Worm (Caenorhabditis elegans) whole organism, L2 larva: ENCODE data around the gene evl-18.

ENCODE experiments used
- C34F6.9 ChIP-seq: fragments of 150-350 bp; optimal IDR thresholded peaks from 2 replicates; lab custom pipeline; 2014; ENCODE audit warnings: missing biosample characterization, missing genetic modification characterization
- F13H6.1 ChIP-seq: sonication (generic microtip); optimal IDR thresholded peaks from 2 replicates; lab custom pipeline; 2016; ENCODE audit warnings: missing genetic modification characterization, missing compliant biosample characterization
- R02D3.7 ChIP-seq: fragments of 150-350 bp; optimal IDR thresholded peaks from 2 replicates; lab custom pipeline; 2014; ENCODE audit warnings: missing biosample characterization, missing genetic modification characterization
- ZK546.5 ChIP-seq: sonication (generic microtip); optimal IDR thresholded peaks from 2 replicates; lab custom pipeline; 2017; ENCODE audit warnings: missing biosample characterization, missing genetic modification characterization
- alr-1 ChIP-seq: fragments of 150-350 bp; optimal IDR thresholded peaks from 2 replicates; lab custom pipeline; 2014; ENCODE audit warnings: missing biosample characterization, missing genetic modification characterization
- ama-1 ChIP-seq: fragments of 150-350 bp; optimal IDR thresholded peaks from 2 replicates; lab custom pipeline; 2018; ENCODE audit warnings: inconsistent platforms
- blmp-1 ChIP-seq: sonication (generic microtip); optimal IDR thresholded peaks from 2 replicates; lab custom pipeline; 2017; ENCODE audit warnings: missing genetic modification characterization, mild to moderate bottlenecking, missing compliant biosample characterization, antibody characterized with exemption, moderate library complexity; ENCODE audit not compliant: insufficient read depth
- ceh-16 ChIP-seq: fragments of 150-350 bp; optimal IDR thresholded peaks from 2 replicates; lab custom pipeline; 2014; ENCODE audit warnings: missing biosample characterization, missing genetic modification characterization
- crh-2 ChIP-seq: sonication (generic microtip); optimal IDR thresholded peaks from 2 replicates; lab custom pipeline; 2017; ENCODE audit warnings: missing biosample characterization, missing genetic modification characterization
- elt-1 ChIP-seq: fragments of 150-350 bp; optimal IDR thresholded peaks from 2 replicates; lab custom pipeline; 2014; ENCODE audit warnings: missing biosample characterization, missing genetic modification characterization
- elt-3 ChIP-seq: sonication (generic microtip); optimal IDR thresholded peaks from 2 replicates; lab custom pipeline; 2017; ENCODE audit warnings: missing biosample characterization, missing genetic modification characterization
- fos-1 ChIP-seq: fragments of 150-350 bp; optimal IDR thresholded peaks from 2 replicates; lab custom pipeline; 2014; ENCODE audit warnings: missing biosample characterization, missing genetic modification characterization
- lin-11 ChIP-seq: fragments of 150-350 bp; sonication (generic microtip); optimal IDR thresholded peaks from 2 replicates; lab custom pipeline; 2014; ENCODE audit warnings: missing biosample characterization, missing genetic modification characterization, inconsistent platforms, mixed read lengths
- lin-13 ChIP-seq: fragments of 150-350 bp; optimal IDR thresholded peaks from 2 replicates; lab custom pipeline; 2014; ENCODE audit warnings: missing biosample characterization, missing genetic modification reagents, missing genetic modification characterization
- lin-39 ChIP-seq: fragments of 150-350 bp; optimal IDR thresholded peaks from 2 replicates; lab custom pipeline; 2014; ENCODE audit warnings: missing biosample characterization, missing genetic modification reagents, missing genetic modification characterization
- lsy-2 ChIP-seq, 2 experiments: fragments of 150-350 bp in 1 of 2; sonication (generic microtip) in 1 of 2; optimal IDR thresholded peaks; 2 replicates each; lab custom pipeline; 2014 to 2017; ENCODE audit warnings: missing biosample characterization in 2 of 2, missing genetic modification characterization in 2 of 2
- mbf-1 ChIP-seq: sonication (generic microtip); optimal IDR thresholded peaks from 2 replicates; lab custom pipeline; 2017; ENCODE audit warnings: missing biosample characterization, missing genetic modification characterization
- nhr-11 ChIP-seq: fragments of 150-350 bp; optimal IDR thresholded peaks from 2 replicates; lab custom pipeline; 2014; ENCODE audit warnings: missing biosample characterization, missing genetic modification characterization
- nhr-12 ChIP-seq: fragments of 150-350 bp; optimal IDR thresholded peaks from 2 replicates; lab custom pipeline; 2014; ENCODE audit warnings: missing biosample characterization, missing genetic modification characterization
- nhr-129 ChIP-seq: fragments of 150-350 bp; optimal IDR thresholded peaks from 2 replicates; lab custom pipeline; 2014; ENCODE audit warnings: missing biosample characterization, missing genetic modification characterization
- nhr-23 ChIP-seq: fragments of 150-350 bp; optimal IDR thresholded peaks from 2 replicates; lab custom pipeline; 2014; ENCODE audit warnings: missing biosample characterization, missing genetic modification reagents, missing genetic modification characterization
- nhr-25 ChIP-seq: fragments of 150-350 bp; sonication (generic microtip); optimal IDR thresholded peaks from 3 replicates; lab custom pipeline; 2014; ENCODE audit warnings: missing biosample characterization, missing genetic modification characterization
- peb-1 ChIP-seq: fragments of 150-350 bp; optimal IDR thresholded peaks from 2 replicates; lab custom pipeline; 2014; ENCODE audit warnings: missing biosample characterization, missing genetic modification characterization
- sma-3 ChIP-seq: sonication (generic microtip); optimal IDR thresholded peaks from 2 replicates; lab custom pipeline; 2016; ENCODE audit warnings: missing genetic modification reagents, missing genetic modification characterization, missing compliant biosample characterization
- sma-9 ChIP-seq, 2 experiments: fragments of 150-350 bp in 1 of 2; sonication (generic microtip) in 1 of 2; optimal IDR thresholded peaks; 2 replicates each; lab custom pipeline; 2014 to 2016; ENCODE audit warnings: missing genetic modification characterization in 2 of 2, mild to moderate bottlenecking in 1 of 2, missing biosample characterization in 1 of 2, missing compliant biosample characterization in 1 of 2, missing genetic modification reagents in 1 of 2, moderate library complexity in 1 of 2
- unc-39 ChIP-seq: fragments of 150-350 bp; optimal IDR thresholded peaks from 2 replicates; lab custom pipeline; 2014; ENCODE audit warnings: missing biosample characterization, missing genetic modification characterization
- unc-55 ChIP-seq: fragments of 150-350 bp; sonication (generic microtip); optimal IDR thresholded peaks from 3 replicates; lab custom pipeline; 2014; ENCODE audit warnings: missing biosample characterization, missing genetic modification reagents, missing genetic modification characterization
- unc-62 ChIP-seq: fragments of 150-350 bp; optimal IDR thresholded peaks from 2 replicates; lab custom pipeline; 2014; ENCODE audit warnings: missing biosample characterization, missing genetic modification reagents, missing genetic modification characterization
- zag-1 ChIP-seq: fragments of 150-350 bp; optimal IDR thresholded peaks from 2 replicates; lab custom pipeline; 2014; ENCODE audit warnings: missing biosample characterization, missing genetic modification characterization
- ztf-1 ChIP-seq: fragments of 200-800 bp; sonication (Bioruptor generic); conservative IDR thresholded peaks from 2 replicates; pipeline ENCODE4 v1.3.6; 2022; ENCODE audit warnings: missing genetic modification characterization, missing compliant biosample characterization

The evl-18 gene

ce11 chrIII:3736302-3736701 lies 1.5 kb upstream of the evl-18 start, which contains the start of gene F34D10.4:
F34D10.4 (plus strand) TSS chrIII:3736602.
- TF ChIP-seq sma-9 (GFP tag; optimal IDR thresholded peaks at IDR 0.05; lab: Kevin White, UChicago) (no peak), sma-9 (tag; optimal IDR thresholded peaks at IDR 0.05; lab: Kevin White, UChicago) (no peak), elt-1 (tag; lab: Kevin White, UChicago) (no peak), lin-39 (tag; lab: Kevin White, UChicago) (no peak), nhr-25 (tag; lab: Kevin White, UChicago) (no peak), sma-3 (GFP tag; lab: Kevin White, UChicago) (no peak), F13H6.1 (tag; lab: Kevin White, UChicago) (no peak), crh-2 (no peak), lin-13 (no peak), nhr-129 (tag; lab: Kevin White, UChicago) (no peak), blmp-1 (no peak), nhr-23 (no peak), R02D3.7 (no peak), peb-1 (tag; lab: Kevin White, UChicago) (no peak)

- peak; percentile 20 for TF ChIP-seq C34F6.9 (tag; lab: Kevin White, UChicago)
- TF ChIP-seq ama-1 (lab: Kevin White, UChicago) = peak; percentile 80
- no peak for TF ChIP-seq ZK546.5 (tag; lab: Kevin White, UChicago)
- TF ChIP-seq ceh-16 (tag; lab: Kevin White, UChicago) = no peak
- TF ChIP-seq nhr-129 (tag; lab: Kevin White, UChicago) = peak; percentile 20
- TF ChIP-seq sma-3 (GFP tag; lab: Kevin White, UChicago) = no peak
- TF ChIP-seq lsy-2 (tag; optimal IDR thresholded peaks at IDR 0.05; lab: Kevin White, UChicago) = peak in 1 of 2 experiments; percentile 21
These were observed 843 bp upstream of the evl-18 start for ce11 chrIII:3735509-3736255.

- TF ChIP-seq unc-55 (GFP tag; lab: Kevin White, UChicago) (peak; percentile 53), mbf-1 (tag; lab: Kevin White, UChicago) (no peak), C34F6.9 (tag; lab: Kevin White, UChicago) (peak; percentile 30), nhr-129 (tag; lab: Kevin White, UChicago) (peak; percentile 16), lsy-2 (tag; optimal IDR thresholded peaks at IDR 0.05; lab: Kevin White, UChicago) (peak in 1 of 2 experiments; percentile 3)
These were observed 832 bp downstream of the evl-18 start, which contains the start of gene F34D10.3 for ce11 chrIII:3734007-3734406. F34D10.3 (plus strand) TSS chrIII:3734255.

- TF ChIP-seq lin-39 (tag; lab: Kevin White, UChicago) (no peak), unc-39 (tag; lab: Kevin White, UChicago) (no peak), nhr-11 (tag; lab: Kevin White, UChicago) (no peak), crh-2 (no peak)
These were observed 4.4 kb downstream of the evl-18 start, which contains the start of gene F34D10.8 for ce11 chrIII:3730475-3730874. F34D10.8 (plus strand) TSS chrIII:3730775.

- TF ChIP-seq ceh-16 (tag; lab: Kevin White, UChicago) = no peak
- TF ChIP-seq alr-1 (tag; lab: Kevin White, UChicago) = no peak
- no peak for TF ChIP-seq lin-11 (tag; lab: Kevin White, UChicago)
- no peak for TF ChIP-seq nhr-11 (tag; lab: Kevin White, UChicago)
- TF ChIP-seq zag-1 = no peak
- no peak for TF ChIP-seq unc-62 (GFP tag; lab: Kevin White, UChicago)
- no peak for TF ChIP-seq nhr-12
- no peak for TF ChIP-seq elt-3 (tag; lab: Kevin White, UChicago)
- TF ChIP-seq fos-1 (tag; lab: Kevin White, UChicago) = no peak
- no peak for TF ChIP-seq ama-1 (lab: Kevin White, UChicago)
- no peak for TF ChIP-seq lin-13
- no peak for TF ChIP-seq ztf-1
- TF ChIP-seq elt-1 (tag; lab: Kevin White, UChicago) = no peak
- no peak for TF ChIP-seq F13H6.1 (tag; lab: Kevin White, UChicago)
These were observed 5.3 kb downstream of the evl-18 start, which contains the start of gene F34D10.9 for ce11 chrIII:3729520-3729919. F34D10.9 (minus strand) TSS chrIII:3729620.
